Worm (Caenorhabditis elegans): Measurements from ENCODE around the gene Y32H12A.7.

The Y32H12A.7 gene

ce11 chrIII:5385315-5385714 lies at the start of gene Y32H12A.7:
Gene Y32H12A.7 (minus strand): TSS chrIII:5385415.
- TF ChIP-seq nhr-77 (tag; optimal IDR thresholded peaks at IDR 0.05) (no peak), ceh-90 (tag; optimal IDR thresholded peaks at IDR 0.05) (no peak), tbx-2 (tag; optimal IDR thresholded peaks at IDR 0.05) (no peak), dpl-1 (GFP tag; optimal IDR thresholded peaks at IDR 0.05) (no peak), lin-14 (GFP tag; optimal IDR thresholded peaks at IDR 0.05) (no peak), xbp-1 (tag; optimal IDR thresholded peaks at IDR 0.05) (no peak), nhr-19 (GFP tag; conservative IDR thresholded peaks at IDR 0.05) (no peak), vab-15 (tag; optimal IDR thresholded peaks at IDR 0.05) (no peak)

ce11 chrIII:5427096-5427495 lies 41.9 kb upstream of the Y32H12A.7 start:
- TF ChIP-seq fos-1 (tag; optimal IDR thresholded peaks at IDR 0.05) = no peak
- TF ChIP-seq ztf-11 (tag; optimal IDR thresholded peaks at IDR 0.05) = no peak
- TF ChIP-seq skn-1 (tag; optimal IDR thresholded peaks at IDR 0.05) = no peak
- no peak for TF ChIP-seq hpl-2 (GFP tag; optimal IDR thresholded peaks at IDR 0.05)
- TF ChIP-seq nhr-11 (tag; optimal IDR thresholded peaks at IDR 0.05) = no peak
- TF ChIP-seq ama-1 (optimal IDR thresholded peaks at IDR 0.05) = no peak
- TF ChIP-seq lir-3 (tag; optimal IDR thresholded peaks at IDR 0.05; ENCODE audit: poor library complexity) = no peak
- TF ChIP-seq C16A3.4 (tag; optimal IDR thresholded peaks at IDR 0.05) = no peak
- no peak for TF ChIP-seq tbx-2 (tag; optimal IDR thresholded peaks at IDR 0.05)
- TF ChIP-seq nhr-77 (tag; optimal IDR thresholded peaks at IDR 0.05) = no peak
- TF ChIP-seq aly-2 (tag; optimal IDR thresholded peaks at IDR 0.05) = no peak
- TF ChIP-seq egl-13 (tag; optimal IDR thresholded peaks at IDR 0.05) = no peak
- no peak for TF ChIP-seq mdl-1 (tag; optimal IDR thresholded peaks at IDR 0.05)
- no peak for TF ChIP-seq nhr-19 (GFP tag; conservative IDR thresholded peaks at IDR 0.05)
- no peak for TF ChIP-seq unc-62 (GFP tag; optimal IDR thresholded peaks at IDR 0.05)
- no peak for TF ChIP-seq nhr-85 (tag)

DNA sequence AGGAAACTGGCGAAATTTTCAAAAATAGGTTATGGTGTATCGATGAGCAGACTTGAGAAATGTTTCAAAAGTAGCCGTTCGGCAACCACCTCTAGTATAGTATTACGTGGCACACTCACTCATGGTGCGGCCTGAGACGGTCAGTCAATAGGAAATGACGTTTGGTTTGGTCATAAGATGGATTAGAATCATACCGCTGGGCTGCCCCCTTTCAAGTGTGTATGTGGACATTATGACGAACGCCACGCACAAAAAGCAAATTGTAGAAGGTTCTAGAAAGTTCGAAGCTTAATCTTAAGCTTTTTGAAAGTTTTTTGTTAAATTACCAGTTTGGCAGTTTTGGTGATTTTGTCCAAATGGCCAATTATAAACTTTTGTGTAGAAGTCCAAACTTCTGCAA lies 39.1 kb upstream of the Y32H12A.7 start:
- TF ChIP-seq nhr-12 (tag; optimal IDR thresholded peaks at IDR 0.05) = no peak
- TF ChIP-seq sup-37 (GFP tag; optimal IDR thresholded peaks at IDR 0.05) = no peak
- TF ChIP-seq aly-2 (tag; optimal IDR thresholded peaks at IDR 0.05) = no peak
- TF ChIP-seq blmp-1 (tag; optimal IDR thresholded peaks at IDR 0.05) = peak; percentile 36
- no peak for TF ChIP-seq unc-62 (GFP tag; optimal IDR thresholded peaks at IDR 0.05)
- TF ChIP-seq elt-2 (tag; optimal IDR thresholded peaks at IDR 0.05) = no peak
- no peak for TF ChIP-seq dsc-1 (tag; optimal IDR thresholded peaks at IDR 0.05)
- TF ChIP-seq lin-14 (GFP tag; optimal IDR thresholded peaks at IDR 0.05) = peak; percentile 8
- TF ChIP-seq xbp-1 (tag; optimal IDR thresholded peaks at IDR 0.05) = no peak

DNA sequence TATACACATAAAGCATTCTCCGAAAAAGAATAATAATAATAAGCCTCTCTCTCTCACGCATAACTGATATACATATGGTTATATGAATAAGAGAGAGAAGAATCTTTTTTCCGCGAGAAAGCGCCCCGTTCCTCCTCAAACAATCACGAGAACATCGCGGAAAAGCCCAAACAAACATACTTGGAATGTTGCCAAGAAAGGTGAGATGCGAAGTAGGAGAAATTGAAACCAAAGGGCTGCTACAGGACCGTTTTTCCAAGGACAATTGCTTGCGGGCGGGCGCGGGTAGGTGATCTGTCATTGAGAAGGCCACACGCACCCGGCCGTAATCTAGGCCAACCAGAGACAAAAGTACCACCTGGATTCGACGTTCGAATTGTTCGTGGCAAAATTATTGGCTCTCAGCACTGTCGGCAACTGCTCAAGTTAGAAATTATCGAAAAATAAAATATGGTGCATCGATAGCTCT lies 38.5 kb upstream of the Y32H12A.7 start, which contains the start of gene dnj-24:
Gene dnj-24 (minus strand): TSS at position 419 of the 469 bp plus-strand sequence.
- TF ChIP-seq tbx-2 (tag; optimal IDR thresholded peaks at IDR 0.05) = no peak
- TF ChIP-seq grh-1 (GFP tag; IDR thresholded peaks at IDR 0.05) = no peak
- TF ChIP-seq efl-1 (optimal IDR thresholded peaks at IDR 0.05) = no peak
- TF ChIP-seq efl-1 (GFP tag; optimal IDR thresholded peaks at IDR 0.05 in 1 of 2) = peak in 1 of 2 experiments; percentile 48
- peak; percentile 37 for TF ChIP-seq lin-14 (GFP tag; optimal IDR thresholded peaks at IDR 0.05)
- peak; percentile 80 for TF ChIP-seq blmp-1 (tag; optimal IDR thresholded peaks at IDR 0.05)
- peak; percentile 7 for TF ChIP-seq nhr-71 (tag; optimal IDR thresholded peaks at IDR 0.05)
- peak; percentile 79 for TF ChIP-seq nhr-85 (tag)

DNA sequence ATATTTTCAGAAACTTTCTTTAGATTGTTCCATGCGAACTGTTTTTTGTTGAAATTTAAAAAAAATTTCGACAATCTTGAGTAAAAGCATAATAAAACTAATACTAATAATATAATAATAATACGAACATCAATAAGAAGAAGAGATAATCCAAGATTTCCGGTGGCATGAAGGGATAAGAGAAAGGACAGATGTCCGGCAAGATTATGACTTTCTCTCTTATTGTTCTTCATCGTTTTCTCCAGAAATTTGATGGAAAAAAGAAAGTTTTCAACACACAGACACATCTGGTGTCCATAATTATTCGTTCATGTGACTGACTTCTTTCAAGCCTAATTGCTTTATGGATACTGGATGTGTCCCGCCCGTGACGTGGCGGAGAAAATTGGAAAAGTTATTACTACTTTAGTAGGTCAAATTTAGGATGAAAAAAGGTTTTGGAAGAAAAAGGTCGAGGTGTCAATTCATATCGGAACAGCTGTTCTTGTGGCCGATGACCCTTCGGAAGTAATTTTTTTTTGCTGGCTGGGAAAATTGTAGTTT lies 37.4 kb upstream of the Y32H12A.7 start:
- TF ChIP-seq lin-13 (GFP tag; optimal IDR thresholded peaks at IDR 0.05) (no peak), grh-1 (GFP tag; IDR thresholded peaks at IDR 0.05) (no peak), dpl-1 (GFP tag; optimal IDR thresholded peaks at IDR 0.05) (no peak), nhr-85 (tag) (peak; percentile 9), snpc-4 (tag; optimal IDR thresholded peaks at IDR 0.05) (no peak), fkh-4 (tag; optimal IDR thresholded peaks at IDR 0.05; ENCODE audit: borderline replicate concordance) (peak; percentile 59), pax-3 (tag; optimal IDR thresholded peaks at IDR 0.05) (no peak), ceh-90 (tag; optimal IDR thresholded peaks at IDR 0.05) (no peak), unc-130 (tag; optimal IDR thresholded peaks at IDR 0.05) (no peak), blmp-1 (tag; optimal IDR thresholded peaks at IDR 0.05) (peak; percentile 91), mef-2 (tag; optimal IDR thresholded peaks at IDR 0.05) (no peak), dsc-1 (tag; optimal IDR thresholded peaks at IDR 0.05) (peak; percentile 87), pqm-1 (tag; optimal IDR thresholded peaks at IDR 0.05) (no peak)
